Worm (Caenorhabditis elegans): ENCODE results near the gene hpo-25.

The hpo-25 gene

ce11 chrII:2417889-2418288 is 48.8 kb downstream of the hpo-25 start, which contains the start of the genes F42G2.5 and F42G2.7:
Gene F42G2.5, minus strand, starts transcription at chrII:2417989.
Gene F42G2.7, plus strand, starts transcription at chrII:2418158.
- no peak for TF ChIP-seq sea-1 (GFP tag; conservative IDR thresholded peaks at IDR 0.05)
- no peak for TF ChIP-seq hnd-1 (tag; optimal IDR thresholded peaks at IDR 0.05)
- TF ChIP-seq scrt-1 (GFP tag; IDR thresholded peaks at IDR 0.05): no peak
- no peak for TF ChIP-seq aly-1 (tag; optimal IDR thresholded peaks at IDR 0.05)
- TF ChIP-seq ceh-36 (tag; optimal IDR thresholded peaks at IDR 0.05): no peak
- no peak for TF ChIP-seq ceh-13 (GFP tag; optimal IDR thresholded peaks at IDR 0.05)

ce11 chrII:2418836-2419235 is 49.8 kb downstream of the hpo-25 start, which contains the start of gene fbxc-20:
Gene fbxc-20, plus strand, starts transcription at chrII:2419136.
- TF ChIP-seq ceh-36 (tag; optimal IDR thresholded peaks at IDR 0.05) (no peak), tbx-11 (GFP tag; IDR thresholded peaks at IDR 0.05) (no peak)

All from whole organism, early embryonic.